Worm (Caenorhabditis elegans): ENCODE data around the gene srg-40.

DNA sequence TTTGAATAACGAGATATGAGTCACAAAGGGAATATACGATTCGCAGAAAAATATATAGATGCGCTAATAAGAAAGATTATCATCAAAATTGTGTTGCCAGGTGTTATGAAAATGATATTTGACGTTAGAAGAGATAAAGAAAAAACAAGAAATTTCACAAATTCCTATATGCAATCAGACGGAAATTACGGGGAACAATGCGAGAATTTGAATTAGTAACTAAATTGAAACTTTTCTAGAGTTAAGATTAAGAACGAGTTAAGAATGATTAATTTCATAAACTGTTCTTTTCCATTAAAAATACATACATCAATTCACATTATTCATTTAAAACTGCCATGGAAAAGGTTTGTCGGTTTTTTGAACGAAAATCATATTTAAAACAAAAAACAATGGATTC lies 31.7 kb upstream of the srg-40 start, which contains the start of gene clc-6:
- TF ChIP-seq pes-1 (GFP tag; IDR thresholded peaks at IDR 0.05) (no peak), B0310.2 (tag; optimal IDR thresholded peaks at IDR 0.05) (no peak)
